Worm (Caenorhabditis elegans) whole organism, young adult: ENCODE measurements around the gene C36B7.4.

Source experiments
- F33H1.4 ChIP-seq: fragments of 200-800 bp; sonication (Bioruptor generic); IDR thresholded peaks from 2 replicates; pipeline ENCODE4 v1.3.6; 2022; ENCODE audit warnings: missing genetic modification reagents, missing genetic modification characterization, missing compliant biosample characterization
- F55B11.4 ChIP-seq: sonication (generic microtip); optimal IDR thresholded peaks from 2 replicates; lab custom pipeline; 2016; ENCODE audit warnings: missing compliant biosample characterization, missing genetic modification characterization, borderline replicate concordance; ENCODE audit not compliant: insufficient read depth
- madf-6 ChIP-seq: fragments of 200-800 bp; sonication (Bioruptor generic); IDR thresholded peaks from 2 replicates; pipeline ENCODE4 v1.3.6; 2022; ENCODE audit warnings: missing genetic modification reagents, missing genetic modification characterization, missing compliant biosample characterization
- rpc-1 ChIP-seq, 2 experiments: fragments of 150-350 bp in 1 of 2; sonication (generic microtip) in 1 of 2; optimal IDR thresholded peaks; 2 replicates each; lab custom pipeline; 2014 to 2018; ENCODE audit warnings: missing biosample characterization in 1 of 2, missing genetic modification characterization in 1 of 2, missing genetic modification reagents in 1 of 2, missing genotype in 1 of 2
- ztf-25 ChIP-seq: fragments of 200-800 bp; sonication (Bioruptor generic); IDR thresholded peaks from 2 replicates; pipeline ENCODE4 v1.3.6; 2022; ENCODE audit warnings: missing genetic modification reagents, missing genetic modification characterization, missing compliant biosample characterization

DNA sequence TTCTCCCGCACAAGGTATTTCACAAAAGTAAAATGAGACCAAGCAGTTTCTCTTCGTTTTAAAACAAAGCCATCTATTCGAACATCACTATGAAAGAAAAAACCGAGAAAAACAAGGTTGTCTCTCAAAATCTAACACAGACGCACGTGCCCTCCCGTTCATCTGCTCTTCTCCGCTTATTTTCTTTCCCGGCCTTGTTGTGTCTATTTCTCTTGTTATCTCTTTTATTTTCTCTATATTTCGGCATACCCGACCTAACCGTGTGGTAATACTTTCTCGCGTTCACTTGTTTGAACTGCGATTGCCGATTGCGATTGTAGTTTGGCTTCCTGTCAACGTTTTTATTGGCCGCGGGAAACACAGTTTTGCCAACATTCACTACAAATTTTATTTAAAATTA is 43.6 kb upstream of the C36B7.4 start:
- TF ChIP-seq F55B11.4 (tag; lab: Kevin White, UChicago) (no peak), F33H1.4 (GFP tag; lab: Robert Waterston, UW) (no peak), madf-6 (GFP tag; lab: Robert Waterston, UW) (no peak), ztf-25 (no peak), rpc-1 (optimal IDR thresholded peaks at IDR 0.05; lab: Kevin White, UChicago) (no peak), rpc-1 (tag; optimal IDR thresholded peaks at IDR 0.05; lab: Kevin White, UChicago) (no peak)
